Fruit fly (Drosophila melanogaster) whole organism: Measurements from ENCODE around the gene Glos.
"Not testable (repeated sequence)": the region's sequence is repeated elsewhere in the genome, so short reads cannot be mapped to it uniquely, and the experiment has no call there.

Experiments used
- CG8478 ChIP-seq: fragments of >200 bp; optimal IDR thresholded peaks from 2 replicates; lab custom pipeline; 2018; ENCODE audit warnings: inconsistent platforms
- Dll ChIP-seq: fragments of >200 bp; optimal IDR thresholded peaks from 2 replicates; lab custom pipeline; 2017
- EcR ChIP-seq, 2 experiments: fragments of >200 bp; optimal IDR thresholded peaks; 2 replicates each; lab custom pipeline; 2017; ENCODE audit warnings: missing biosample characterization in 2 of 2, missing genetic modification characterization in 2 of 2, missing genetic modification reagents in 2 of 2
- pan ChIP-seq: fragments of >200 bp; optimal IDR thresholded peaks from 2 replicates; lab custom pipeline; 2017
- psq ChIP-seq: fragments of >200 bp; optimal IDR thresholded peaks from 2 replicates; lab custom pipeline; 2017
- usp ChIP-seq: fragments of >200 bp; optimal IDR thresholded peaks from 2 replicates; lab custom pipeline; 2017; ENCODE audit warnings: missing biosample characterization, missing genetic modification characterization, mixed read lengths

The Glos gene

dm6 chrX:3936174-3936573 lies at the start of gene Glos, which contains the start of gene CG2938:
Gene Glos, plus strand, starts transcription at chrX:3936517.
Gene CG2938, minus strand, starts transcription at chrX:3936469.
- TF ChIP-seq Dll (lab: Kevin White, UChicago) (no peak), psq (lab: Kevin White, UChicago) (no peak), CG8478 (lab: Kevin White, UChicago) (no peak), pan (lab: Kevin White, UChicago) (no peak), EcR (GFP tag; optimal IDR thresholded peaks at IDR 0.05; lab: Kevin White, UChicago) (no peak), usp (GFP tag; lab: Kevin White, UChicago) (no peak)

dm6 chrX:3886751-3887150 lies 49.6 kb upstream of the Glos start:
- TF ChIP-seq CG8478 (lab: Kevin White, UChicago) (no peak), psq (lab: Kevin White, UChicago) (no peak), Dll (lab: Kevin White, UChicago) (no peak), EcR (GFP tag; optimal IDR thresholded peaks at IDR 0.05; lab: Kevin White, UChicago) (no peak), pan (lab: Kevin White, UChicago) (no peak), usp (GFP tag; lab: Kevin White, UChicago) (no peak)

DNA sequence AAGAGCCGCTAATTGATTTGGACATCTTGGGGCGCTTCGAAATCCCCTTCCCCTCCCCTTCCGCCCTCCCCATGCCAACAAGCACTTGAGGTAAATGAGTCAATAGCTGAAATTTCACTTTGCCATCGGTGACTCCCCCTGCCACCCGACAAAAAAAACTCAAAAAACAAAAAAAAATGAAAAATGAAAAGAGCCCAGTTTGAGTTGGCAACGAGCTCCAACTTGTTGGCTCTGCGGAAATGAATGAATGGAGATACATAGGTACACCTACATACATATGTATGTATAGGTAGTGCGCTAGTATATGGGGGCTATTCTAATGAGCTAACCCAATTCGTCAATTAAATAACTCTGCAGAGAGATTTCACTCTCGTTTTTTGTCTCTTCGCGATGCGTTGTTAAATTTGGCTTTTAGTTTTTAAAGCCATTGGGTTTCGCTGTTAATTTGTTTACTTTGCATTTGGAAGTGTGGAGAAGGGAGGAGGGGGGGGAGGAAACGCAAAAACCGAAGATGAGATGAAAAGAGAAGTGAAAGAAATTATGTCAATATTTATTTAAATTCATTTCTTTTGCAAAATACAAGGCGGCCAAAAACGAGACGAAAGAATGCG lies 48.6 kb upstream of the Glos start:
- TF ChIP-seq pan (lab: Kevin White, UChicago) (no peak), CG8478 (lab: Kevin White, UChicago) (no peak), Dll (lab: Kevin White, UChicago) (no peak), psq (lab: Kevin White, UChicago) (no peak), EcR (GFP tag; optimal IDR thresholded peaks at IDR 0.05; lab: Kevin White, UChicago) (no peak), usp (GFP tag; lab: Kevin White, UChicago) (no peak)

- TF ChIP-seq usp (GFP tag; lab: Kevin White, UChicago) (no peak), Dll (lab: Kevin White, UChicago) (no peak), CG8478 (lab: Kevin White, UChicago) (no peak), EcR (GFP tag; optimal IDR thresholded peaks at IDR 0.05; lab: Kevin White, UChicago) (no peak), pan (lab: Kevin White, UChicago) (no peak), psq (lab: Kevin White, UChicago) (no peak)
Observed at dm6 chrX:3901926-3902325, 34.4 kb upstream of the Glos start.

dm6 chrX:3928520-3928919 lies 7.8 kb upstream of the Glos start:
- TF ChIP-seq CG8478 (lab: Kevin White, UChicago) (no peak), EcR (GFP tag; optimal IDR thresholded peaks at IDR 0.05; lab: Kevin White, UChicago) (no peak), usp (GFP tag; lab: Kevin White, UChicago) (no peak), pan (lab: Kevin White, UChicago) (no peak), Dll (lab: Kevin White, UChicago) (no peak), psq (lab: Kevin White, UChicago) (no peak)

DNA sequence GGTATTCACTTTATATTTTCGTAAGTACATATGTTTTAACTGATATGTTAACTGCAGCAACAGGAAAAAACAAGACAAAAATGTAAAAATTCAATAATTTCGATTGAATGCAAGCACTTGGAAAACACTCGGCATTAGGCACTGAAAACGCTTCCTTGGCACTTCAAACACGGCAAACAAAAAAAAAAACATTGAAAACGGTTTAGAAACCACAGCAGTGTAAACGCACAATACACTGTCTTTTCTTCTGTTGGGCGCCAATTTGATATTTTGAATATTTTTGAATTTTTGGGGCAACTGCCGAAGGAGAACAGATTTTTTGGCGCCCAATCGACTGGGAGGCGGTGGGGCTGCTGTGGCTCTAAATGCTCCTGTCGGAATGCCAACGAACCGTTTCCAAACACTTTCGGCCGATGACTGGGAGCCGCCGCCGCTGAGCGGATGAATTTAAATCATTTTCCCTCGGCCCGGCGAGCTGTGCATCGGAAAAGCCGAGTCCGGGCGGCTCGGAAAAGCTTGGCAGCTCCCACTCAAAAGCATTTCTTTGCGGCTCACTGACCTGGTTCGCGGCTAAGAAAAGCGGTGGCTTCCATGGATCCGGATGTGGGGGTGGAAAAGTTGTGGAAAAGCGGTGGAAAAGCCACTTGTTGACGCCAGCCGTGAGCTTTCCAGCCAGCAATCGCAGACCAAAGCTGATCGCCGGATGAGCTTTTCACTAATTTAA lies 5.6 kb upstream of the Glos start, which contains the start of gene CG42541:
Gene CG42541, minus strand, starts transcription at position 51 of the 724 bp plus-strand sequence.
- TF ChIP-seq CG8478 (lab: Kevin White, UChicago) (no peak), pan (lab: Kevin White, UChicago) (no peak), EcR (GFP tag; optimal IDR thresholded peaks at IDR 0.05; lab: Kevin White, UChicago) (no peak), psq (lab: Kevin White, UChicago) (no peak), Dll (lab: Kevin White, UChicago) (no peak), usp (GFP tag; lab: Kevin White, UChicago) (no peak)

DNA sequence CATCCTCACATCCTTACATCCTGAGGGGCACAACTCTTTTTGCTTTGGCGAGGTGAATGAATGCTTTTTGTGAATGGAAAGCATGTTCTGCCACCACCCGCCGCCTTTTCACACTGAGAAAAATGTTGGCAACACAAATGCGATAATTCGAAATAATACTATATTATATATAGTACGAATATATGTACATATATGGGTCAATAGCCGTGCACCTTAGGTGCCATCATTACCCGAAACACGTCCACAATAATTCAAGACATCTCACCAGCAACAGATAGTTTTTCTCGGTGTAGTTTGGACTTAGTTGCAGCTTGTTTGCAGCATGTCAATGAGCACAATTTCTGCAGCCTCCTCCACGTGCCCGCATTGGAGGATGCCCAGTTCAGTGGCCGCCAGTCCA lies 4.6 kb upstream of the Glos start:
- TF ChIP-seq CG8478 (lab: Kevin White, UChicago): no peak

DNA sequence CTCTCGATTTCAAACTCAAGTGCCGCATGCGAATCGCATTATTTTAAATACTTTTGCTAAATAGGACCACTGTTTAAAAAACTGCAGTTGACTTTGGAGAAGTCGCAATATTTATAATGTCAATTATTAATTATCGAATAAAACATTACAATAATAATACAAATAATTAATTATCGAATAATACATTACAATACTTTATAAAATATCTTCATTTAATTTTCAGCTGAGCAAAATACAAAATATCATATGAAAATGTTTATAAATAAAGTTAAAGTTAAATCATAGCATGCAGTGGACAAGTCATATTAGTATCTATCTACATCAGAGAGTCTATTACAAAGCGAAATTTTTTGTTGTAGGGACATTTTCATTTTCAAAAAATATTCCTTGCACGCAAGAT lies 4.2 kb downstream of the Glos start, which contains the start of gene Gem4b:
Gene Gem4b, plus strand, starts transcription at position 301 of the 400 bp plus-strand sequence.
- TF ChIP-seq CG8478 (lab: Kevin White, UChicago); usp (GFP tag; lab: Kevin White, UChicago); Dll (lab: Kevin White, UChicago): not testable (repeated sequence)

dm6 chrX:3944743-3945142 lies 8.4 kb downstream of the Glos start, which contains the start of gene Gem4c:
Gene Gem4c, plus strand, starts transcription at chrX:3945043.
- TF ChIP-seq usp (GFP tag; lab: Kevin White, UChicago); EcR (GFP tag; optimal IDR thresholded peaks at IDR 0.05; lab: Kevin White, UChicago); CG8478 (lab: Kevin White, UChicago): not testable (repeated sequence)

- TF ChIP-seq pan (lab: Kevin White, UChicago) (no peak), psq (lab: Kevin White, UChicago) (no peak), EcR (GFP tag; optimal IDR thresholded peaks at IDR 0.05; lab: Kevin White, UChicago) (no peak), Dll (lab: Kevin White, UChicago) (no peak), CG8478 (lab: Kevin White, UChicago) (no peak), usp (GFP tag; lab: Kevin White, UChicago) (no peak)
Observed at dm6 chrX:3948889-3949288, 12.6 kb downstream of the Glos start, which contains the start of gene Vap33. Gene Vap33, plus strand, starts transcription at chrX:3948975.

- TF ChIP-seq usp (GFP tag; lab: Kevin White, UChicago) (no peak), Dll (lab: Kevin White, UChicago) (no peak), pan (lab: Kevin White, UChicago) (no peak), EcR (GFP tag; optimal IDR thresholded peaks at IDR 0.05; lab: Kevin White, UChicago) (no peak), psq (lab: Kevin White, UChicago) (no peak), CG8478 (lab: Kevin White, UChicago) (no peak)
Observed at dm6 chrX:3949409-3950178, 13.3 kb downstream of the Glos start.
